Worm (Caenorhabditis elegans): Measurements from ENCODE around the gene T23E7.6.
"Not testable (repeated sequence)": the region's sequence is repeated elsewhere in the genome, so short reads cannot be mapped to it uniquely, and the experiment has no call there.

The T23E7.6 gene

ce11 chrX:17662146-17662545 lies 22.5 kb downstream of the T23E7.6 start, which contains the start of gene nlp-6:
nlp-6 (plus strand) TSS chrX:17662446.
- no peak for TF ChIP-seq lin-1 (GFP tag; IDR thresholded peaks at IDR 0.05)
- no peak for TF ChIP-seq T26A8.4 (GFP tag; IDR thresholded peaks at IDR 0.05)
- no peak for TF ChIP-seq hlh-30 (tag; optimal IDR thresholded peaks at IDR 0.05; ENCODE audit: insufficient read depth)
- no peak for TF ChIP-seq lir-3 (tag; optimal IDR thresholded peaks at IDR 0.05)
- TF ChIP-seq pha-4 (GFP tag; IDR thresholded peaks at IDR 0.05) = no peak
- TF ChIP-seq pha-4 (tag; optimal IDR thresholded peaks at IDR 0.05) = no peak
- TF ChIP-seq ZK546.5 (tag; optimal IDR thresholded peaks at IDR 0.05) = no peak
- TF ChIP-seq lin-15B (tag; optimal IDR thresholded peaks at IDR 0.05) = no peak
- TF ChIP-seq hlh-11 (tag; optimal IDR thresholded peaks at IDR 0.05) = no peak
- no peak for TF ChIP-seq nhr-28 (tag; optimal IDR thresholded peaks at IDR 0.05)
- no peak for TF ChIP-seq unc-62 (GFP tag; optimal IDR thresholded peaks at IDR 0.05 in 1 of 2)
- no peak for TF ChIP-seq unc-62 (tag; optimal IDR thresholded peaks at IDR 0.05)
- TF ChIP-seq egl-43 (GFP tag; IDR thresholded peaks at IDR 0.05) = no peak
- no peak for TF ChIP-seq lin-13 (GFP tag; optimal IDR thresholded peaks at IDR 0.05)

- not testable (repeated sequence) for TF ChIP-seq madf-5 (GFP tag; IDR thresholded peaks at IDR 0.05); nhr-48 (tag; optimal IDR thresholded peaks at IDR 0.05); zag-1 (tag; optimal IDR thresholded peaks at IDR 0.05)
Measured at ce11 chrX:17649380-17649779, 35.2 kb downstream of the T23E7.6 start, which contains the start of gene tmem-218. tmem-218 (plus strand) TSS chrX:17649680.

- TF ChIP-seq mep-1 (tag; optimal IDR thresholded peaks at IDR 0.05) (no peak), dmd-8 (GFP tag; IDR thresholded peaks at IDR 0.05) (no peak), nhr-48 (tag; optimal IDR thresholded peaks at IDR 0.05) (no peak), egl-27 (tag; optimal IDR thresholded peaks at IDR 0.05) (no peak), dpl-1 (GFP tag; optimal IDR thresholded peaks at IDR 0.05) (no peak), nhr-6 (tag; optimal IDR thresholded peaks at IDR 0.05) (no peak), spr-3 (GFP tag; optimal IDR thresholded peaks at IDR 0.05) (no peak), zip-11 (GFP tag; IDR thresholded peaks at IDR 0.05) (no peak), vab-7 (GFP tag; IDR thresholded peaks at IDR 0.05) (no peak), dmd-6 (GFP tag; IDR thresholded peaks at IDR 0.05) (no peak), ama-1 (optimal IDR thresholded peaks at IDR 0.05) (no peak), fos-1 (tag; optimal IDR thresholded peaks at IDR 0.05) (no peak), lin-1 (GFP tag; IDR thresholded peaks at IDR 0.05) (no peak), daf-16 (GFP tag; optimal IDR thresholded peaks at IDR 0.05) (no peak), daf-16 (tag; optimal IDR thresholded peaks at IDR 0.05) (no peak), dve-1 (tag; optimal IDR thresholded peaks at IDR 0.05; ENCODE audit: insufficient read depth) (no peak), set-16 (GFP tag; IDR thresholded peaks at IDR 0.05) (no peak), tag-97 (GFP tag; IDR thresholded peaks at IDR 0.05) (no peak), Y75B8A.6 (GFP tag; IDR thresholded peaks at IDR 0.05) (no peak), arid-1 (GFP tag; conservative IDR thresholded peaks at IDR 0.05) (no peak)
Measured at ce11 chrX:17643812-17644211, 40.8 kb downstream of the T23E7.6 start.

- no peak for TF ChIP-seq attf-4 (tag; optimal IDR thresholded peaks at IDR 0.05)
- no peak for TF ChIP-seq nhr-237 (tag; optimal IDR thresholded peaks at IDR 0.05)
- no peak for TF ChIP-seq pha-4 (GFP tag; IDR thresholded peaks at IDR 0.05)
- TF ChIP-seq pha-4 (tag; optimal IDR thresholded peaks at IDR 0.05) = no peak
- TF ChIP-seq ctbp-1 (GFP tag; IDR thresholded peaks at IDR 0.05) = no peak
- no peak for TF ChIP-seq nhr-28 (tag; optimal IDR thresholded peaks at IDR 0.05)
- TF ChIP-seq ceh-44 (GFP tag; IDR thresholded peaks at IDR 0.05) = no peak
- no peak for TF ChIP-seq hmg-1.1 (GFP tag; IDR thresholded peaks at IDR 0.05)
- TF ChIP-seq nhr-11 (tag; optimal IDR thresholded peaks at IDR 0.05) = no peak
- TF ChIP-seq T20F7.1 (GFP tag; optimal IDR thresholded peaks at IDR 0.05) = no peak
- no peak for TF ChIP-seq madf-5 (GFP tag; IDR thresholded peaks at IDR 0.05)
- TF ChIP-seq nhr-102 (tag; optimal IDR thresholded peaks at IDR 0.05) = no peak
Measured at ce11 chrX:17642832-17643231, 41.8 kb downstream of the T23E7.6 start.
